Worm (Caenorhabditis elegans): Measurements from ENCODE around the gene fbxa-155.

fbxa-155 gene

DNA sequence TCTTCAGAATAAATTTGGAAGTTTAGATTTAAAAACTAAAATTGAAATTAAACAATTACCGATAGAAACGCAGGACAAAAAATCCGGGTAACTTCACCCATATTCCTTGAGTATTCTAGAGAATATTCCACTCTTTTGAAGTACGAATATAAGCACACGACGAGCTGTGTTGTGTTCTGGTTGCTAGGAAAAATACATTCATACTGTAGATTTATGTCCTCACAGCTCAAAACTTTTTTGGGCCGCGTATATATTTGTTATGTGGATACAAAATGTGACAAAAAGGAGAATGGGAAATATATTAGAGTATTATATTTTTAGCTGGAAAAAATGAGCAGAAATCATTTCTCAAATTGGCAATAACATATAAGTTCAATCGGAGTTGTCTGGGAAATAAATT lies 23.2 kb upstream of the fbxa-155 start, which contains the start of gene M04D8.5:
TSS of gene M04D8.5 (minus strand) at position 101 of the 400 bp plus-strand sequence.
- TF ChIP-seq elt-3 (tag; optimal IDR thresholded peaks at IDR 0.05) = no peak
- TF ChIP-seq unc-120 (tag; optimal IDR thresholded peaks at IDR 0.05; ENCODE audit: poor library complexity, severe bottlenecking) = no peak
- TF ChIP-seq mab-5 (tag; optimal IDR thresholded peaks at IDR 0.05) = no peak
- TF ChIP-seq elt-1 (tag; optimal IDR thresholded peaks at IDR 0.05; ENCODE audit: borderline replicate concordance, insufficient read depth) = no peak

DNA sequence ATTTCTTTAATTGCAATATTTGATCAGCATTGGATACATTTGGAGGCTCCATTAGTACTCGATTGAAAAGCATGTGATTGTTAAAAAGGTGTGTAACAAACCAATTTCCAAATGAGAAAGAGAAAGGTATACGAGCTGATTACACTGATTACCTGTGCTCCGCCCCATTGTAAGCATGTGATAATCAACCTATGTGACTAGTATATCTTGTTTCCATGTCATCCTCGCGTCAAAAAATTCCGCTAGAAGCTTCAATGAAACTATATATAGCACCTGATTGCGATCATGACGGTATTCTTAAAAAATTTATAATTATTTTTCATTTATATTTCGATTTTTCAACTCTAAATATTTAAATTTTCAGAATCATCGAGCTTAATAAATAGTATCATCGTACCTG lies 20.5 kb upstream of the fbxa-155 start, which contains the start of gene M04D8.4:
TSS of gene M04D8.4 (minus strand) at position 101 of the 400 bp plus-strand sequence.
- TF ChIP-seq unc-120 (tag; optimal IDR thresholded peaks at IDR 0.05; ENCODE audit: poor library complexity, severe bottlenecking) (no peak), ceh-43 (GFP tag; optimal IDR thresholded peaks at IDR 0.05) (no peak), nhr-76 (tag; optimal IDR thresholded peaks at IDR 0.05) (no peak), bed-3 (GFP tag; optimal IDR thresholded peaks at IDR 0.05) (no peak)

DNA sequence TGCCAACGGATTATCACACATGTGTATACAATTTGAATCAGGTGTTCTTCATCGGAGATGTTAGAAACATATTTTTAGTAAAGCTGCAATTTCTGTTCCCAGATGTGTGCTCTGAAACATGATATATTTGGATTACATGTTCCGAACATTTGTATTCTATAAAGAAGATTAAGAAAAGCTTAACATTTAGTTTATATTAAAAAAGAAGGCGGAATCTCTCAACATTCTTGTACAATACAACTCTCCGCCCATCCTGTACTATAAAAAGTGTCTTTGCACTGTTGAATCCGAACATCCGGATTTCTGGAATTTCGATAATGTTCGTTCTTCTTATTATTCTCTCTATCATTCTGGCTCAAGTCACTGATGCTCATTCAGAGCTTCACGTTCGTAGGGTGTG lies 17.9 kb upstream of the fbxa-155 start, which contains the start of gene ins-23:
TSS of gene ins-23 (plus strand) at position 301 of the 400 bp plus-strand sequence.
- TF ChIP-seq nhr-237 (tag; optimal IDR thresholded peaks at IDR 0.05) (no peak), mls-2 (tag; optimal IDR thresholded peaks at IDR 0.05) (no peak)

DNA sequence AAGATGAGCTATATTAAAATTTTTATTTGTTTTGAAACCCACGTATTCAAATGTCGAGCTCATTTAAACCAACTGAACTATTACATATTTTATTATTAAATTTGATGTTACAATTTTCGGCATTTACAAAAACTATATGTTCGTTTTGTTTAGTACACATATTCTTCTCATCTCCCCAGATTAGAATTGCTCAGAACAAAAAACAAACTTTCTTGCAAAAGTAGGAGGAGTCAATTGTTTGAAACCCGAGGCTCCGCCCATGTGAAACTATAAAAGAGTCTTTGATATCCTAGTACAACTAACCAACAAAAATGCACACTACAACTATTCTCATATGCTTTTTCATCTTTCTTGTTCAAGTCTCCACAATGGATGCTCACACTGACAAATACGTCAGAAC lies 16.0 kb upstream of the fbxa-155 start, which contains the start of gene ins-22:
TSS of gene ins-22 (plus strand) at position 301 of the 400 bp plus-strand sequence.
- TF ChIP-seq unc-62 (GFP tag; optimal IDR thresholded peaks at IDR 0.05) (no peak), ceh-39 (tag; optimal IDR thresholded peaks at IDR 0.05) (no peak), bed-3 (GFP tag; optimal IDR thresholded peaks at IDR 0.05) (no peak), elt-1 (tag; optimal IDR thresholded peaks at IDR 0.05; ENCODE audit: borderline replicate concordance, insufficient read depth) (no peak), flh-1 (GFP tag; optimal IDR thresholded peaks at IDR 0.05) (no peak), ces-1 (GFP tag; optimal IDR thresholded peaks at IDR 0.05) (no peak), lsy-2 (tag; optimal IDR thresholded peaks at IDR 0.05) (no peak), nhr-237 (tag; optimal IDR thresholded peaks at IDR 0.05) (no peak), sptf-1 (tag; optimal IDR thresholded peaks at IDR 0.05) (no peak), nhr-12 (tag; optimal IDR thresholded peaks at IDR 0.05) (no peak), nhr-76 (tag; optimal IDR thresholded peaks at IDR 0.05) (no peak), zip-8 (tag; optimal IDR thresholded peaks at IDR 0.05) (no peak), unc-120 (tag; optimal IDR thresholded peaks at IDR 0.05; ENCODE audit: poor library complexity, severe bottlenecking) (no peak), tbx-8 (GFP tag; optimal IDR thresholded peaks at IDR 0.05) (no peak)

DNA sequence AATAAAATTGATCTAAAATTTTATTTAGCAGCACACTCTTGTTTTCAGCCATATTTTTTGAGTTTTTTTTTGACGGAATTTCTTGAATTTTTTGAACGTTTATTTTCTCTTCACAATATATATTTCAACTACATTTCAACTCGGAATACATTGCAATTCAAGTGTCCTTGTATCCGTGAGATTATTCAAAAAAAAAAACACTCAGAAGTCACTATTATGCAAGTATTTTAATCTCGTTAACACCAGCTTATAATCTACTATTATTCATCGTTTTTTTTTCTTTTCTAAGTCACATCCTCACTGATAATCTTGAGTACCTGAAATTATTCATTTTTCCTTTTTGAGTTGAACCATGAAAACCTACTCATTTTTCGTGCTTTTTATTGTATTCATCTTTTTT lies 13.4 kb upstream of the fbxa-155 start, which contains the start of gene ins-21:
TSS of gene ins-21 (plus strand) at position 301 of the 400 bp plus-strand sequence.
- TF ChIP-seq nhr-237 (tag; optimal IDR thresholded peaks at IDR 0.05) (no peak), zip-8 (tag; optimal IDR thresholded peaks at IDR 0.05) (no peak), M03D4.4 (tag; optimal IDR thresholded peaks at IDR 0.05) (no peak), unc-39 (tag; optimal IDR thresholded peaks at IDR 0.05) (no peak), sem-2 (GFP tag; optimal IDR thresholded peaks at IDR 0.05) (no peak)

DNA sequence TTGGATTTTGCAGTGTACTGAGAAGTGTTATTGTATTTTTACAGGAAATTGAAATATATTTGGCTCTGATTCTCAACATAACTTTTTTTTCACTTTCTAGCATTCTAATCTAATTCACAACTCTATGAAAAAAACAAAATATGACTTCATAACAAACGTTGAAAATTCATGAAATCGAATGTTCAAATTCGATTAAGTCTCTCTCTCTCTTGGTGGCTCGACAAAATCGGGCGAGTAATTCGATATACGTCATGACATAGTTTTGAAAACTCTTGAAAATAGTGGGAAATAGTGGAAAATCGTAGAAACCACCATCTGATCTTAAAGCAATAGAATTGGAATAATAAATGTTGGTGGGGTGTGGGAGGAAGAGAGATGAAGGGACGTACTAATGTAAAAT lies 8.0 kb upstream of the fbxa-155 start:
- TF ChIP-seq snpc-4 (tag; optimal IDR thresholded peaks at IDR 0.05) = no peak
- peak; percentile 95 for TF ChIP-seq ces-1 (GFP tag; optimal IDR thresholded peaks at IDR 0.05)

DNA sequence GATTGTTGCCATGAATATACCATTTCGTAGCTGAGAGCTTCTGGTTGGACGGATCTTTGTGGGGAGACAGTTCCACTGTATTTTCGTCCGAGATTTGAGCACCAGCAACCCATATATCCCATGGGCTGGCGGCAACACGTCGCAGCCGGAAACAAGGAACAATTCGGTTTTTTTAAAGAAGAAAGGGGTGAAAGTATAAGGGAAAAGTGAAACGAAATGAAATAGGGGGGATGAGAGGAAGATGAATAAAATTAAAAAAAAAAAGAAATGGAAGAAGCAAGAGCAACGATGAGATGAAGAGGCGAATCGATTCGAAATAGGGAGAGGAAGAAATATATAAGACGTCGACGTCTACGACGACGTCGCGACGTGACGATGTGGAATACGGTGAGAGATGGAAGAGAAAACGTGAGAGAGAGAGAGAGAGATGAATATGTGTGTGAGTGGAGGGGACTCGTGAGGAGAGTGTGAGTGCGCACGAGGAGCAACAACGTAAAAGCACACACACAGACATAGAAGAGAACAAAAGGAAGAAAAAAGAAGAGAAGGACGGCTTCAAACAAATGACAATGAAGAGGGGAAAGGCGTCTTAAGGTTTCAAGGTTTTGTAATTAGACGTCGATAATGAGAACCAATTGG lies 6.5 kb upstream of the fbxa-155 start, which contains the start of gene rgs-1:
TSS of gene rgs-1 (minus strand) at position 146 of the 639 bp plus-strand sequence.
- TF ChIP-seq blmp-1 (tag; optimal IDR thresholded peaks at IDR 0.05) (no peak), nhr-2 (tag; optimal IDR thresholded peaks at IDR 0.05) (no peak), lsy-2 (tag; optimal IDR thresholded peaks at IDR 0.05) (peak; percentile 1), hlh-1 (tag; optimal IDR thresholded peaks at IDR 0.05) (no peak), nhr-12 (tag; optimal IDR thresholded peaks at IDR 0.05) (no peak), pha-4 (tag; optimal IDR thresholded peaks at IDR 0.05) (no peak), flh-1 (GFP tag; optimal IDR thresholded peaks at IDR 0.05) (no peak), ces-1 (GFP tag; optimal IDR thresholded peaks at IDR 0.05) (peak; percentile 59), ceh-43 (GFP tag; optimal IDR thresholded peaks at IDR 0.05) (no peak), lin-32 (GFP tag; optimal IDR thresholded peaks at IDR 0.05) (no peak), mls-2 (tag; optimal IDR thresholded peaks at IDR 0.05) (no peak), ztf-11 (tag; optimal IDR thresholded peaks at IDR 0.05) (no peak), snpc-4 (tag; optimal IDR thresholded peaks at IDR 0.05) (no peak), zip-8 (tag; optimal IDR thresholded peaks at IDR 0.05) (no peak), mep-1 (tag; optimal IDR thresholded peaks at IDR 0.05) (peak; percentile 35), sem-2 (GFP tag; optimal IDR thresholded peaks at IDR 0.05) (no peak), bed-3 (GFP tag; optimal IDR thresholded peaks at IDR 0.05) (no peak), nhr-28 (tag; optimal IDR thresholded peaks at IDR 0.05) (no peak), M03D4.4 (tag; optimal IDR thresholded peaks at IDR 0.05) (no peak), unc-120 (tag; optimal IDR thresholded peaks at IDR 0.05; ENCODE audit: poor library complexity, severe bottlenecking) (no peak), unc-39 (tag; optimal IDR thresholded peaks at IDR 0.05) (no peak), ceh-39 (tag; optimal IDR thresholded peaks at IDR 0.05) (no peak), cnd-1 (tag; optimal IDR thresholded peaks at IDR 0.05) (no peak), elt-1 (tag; optimal IDR thresholded peaks at IDR 0.05; ENCODE audit: borderline replicate concordance, insufficient read depth) (no peak), drap-1 (GFP tag; optimal IDR thresholded peaks at IDR 0.05) (no peak), ham-2 (GFP tag; optimal IDR thresholded peaks at IDR 0.05) (no peak), nhr-76 (tag; optimal IDR thresholded peaks at IDR 0.05) (no peak), sptf-1 (tag; optimal IDR thresholded peaks at IDR 0.05) (peak; percentile 38), tbx-8 (GFP tag; optimal IDR thresholded peaks at IDR 0.05) (no peak), mab-5 (tag; optimal IDR thresholded peaks at IDR 0.05) (no peak)
